Fruit fly (Drosophila melanogaster): Measurements from ENCODE around the gene Bx42.

dm6 chrX:9062665-9063064 is 43.7 kb downstream of the Bx42 start:
- TF ChIP-seq pan (optimal IDR thresholded peaks at IDR 0.05) (no peak), usp (GFP tag; optimal IDR thresholded peaks at IDR 0.05) (no peak), sv (GFP tag; optimal IDR thresholded peaks at IDR 0.05) (no peak), HLH106 (tag; optimal IDR thresholded peaks at IDR 0.05) (peak; percentile 77), N (GFP tag; optimal IDR thresholded peaks at IDR 0.05) (no peak), Rel (GFP tag; optimal IDR thresholded peaks at IDR 0.05) (peak; percentile 9), Rel (tag; optimal IDR thresholded peaks at IDR 0.05) (peak; percentile 34), ey (GFP tag; optimal IDR thresholded peaks at IDR 0.05) (peak; percentile 15), tai (GFP tag; optimal IDR thresholded peaks at IDR 0.05) (no peak)

Measured in whole organism, wandering third instar larva.